Fruit fly (Drosophila melanogaster) whole organism, embryonic: ENCODE data around the gene CG43731.

Experiments
- ATbp ChIP-seq: fragments of 200-800 bp; sonication (Bioruptor generic); optimal IDR thresholded peaks from 2 replicates; lab custom pipeline; 2017; ENCODE audit warnings: missing biosample characterization, mild to moderate bottlenecking, missing genetic modification characterization, missing genetic modification reagents
- Asciz ChIP-seq: fragments of 200-800 bp; sonication (Bioruptor generic); optimal IDR thresholded peaks from 2 replicates; lab custom pipeline; 2017; ENCODE audit warnings: missing biosample characterization, mild to moderate bottlenecking, missing genetic modification characterization, missing genetic modification reagents
- Atf-2 ChIP-seq: fragments of 200-800 bp; sonication (Bioruptor generic); optimal IDR thresholded peaks from 2 replicates; lab custom pipeline; 2016; ENCODE audit warnings: missing biosample characterization, missing genetic modification characterization
- Bgb ChIP-seq: fragments of 200-800 bp; sonication (Bioruptor generic); IDR thresholded peaks from 2 replicates; pipeline ENCODE4 v1.3.6; 2022; ENCODE audit warnings: missing biosample characterization, missing genetic modification characterization; ENCODE audit not compliant: partially characterized antibody
- CG10959 ChIP-seq: fragments of 200-800 bp; sonication (Bioruptor generic); IDR thresholded peaks from 2 replicates; pipeline ENCODE4 v1.3.6; 2022; ENCODE audit warnings: missing biosample characterization, missing genetic modification characterization
- CG11695 ChIP-seq: fragments of 200-800 bp; sonication (Bioruptor generic); IDR thresholded peaks from 3 replicates; pipeline ENCODE4 v1.3.6; 2022; ENCODE audit warnings: missing biosample characterization, missing genetic modification characterization
- CG14710 ChIP-seq: fragments of 200-800 bp; sonication (Bioruptor generic); optimal IDR thresholded peaks from 3 replicates; lab custom pipeline; 2019; ENCODE audit warnings: missing biosample characterization, mild to moderate bottlenecking, missing genetic modification characterization, moderate library complexity
- CG15696 ChIP-seq: fragments of 200-800 bp; sonication (Bioruptor generic); optimal IDR thresholded peaks from 2 replicates; lab custom pipeline; 2019; ENCODE audit warnings: missing biosample characterization, mild to moderate bottlenecking, missing genetic modification characterization, moderate library complexity
- CG1602 ChIP-seq: fragments of 200-800 bp; sonication (Bioruptor generic); optimal IDR thresholded peaks from 3 replicates; lab custom pipeline; 2016; ENCODE audit warnings: missing biosample characterization, missing genetic modification characterization
- CG17912 ChIP-seq: fragments of 200-800 bp; sonication (Bioruptor generic); optimal IDR thresholded peaks from 2 replicates; lab custom pipeline; 2018; ENCODE audit warnings: missing biosample characterization, mild to moderate bottlenecking, missing genetic modification characterization
- CG18476 ChIP-seq: fragments of 200-800 bp; sonication (Bioruptor generic); optimal IDR thresholded peaks from 2 replicates; lab custom pipeline; 2016; ENCODE audit warnings: missing biosample characterization, mild to moderate bottlenecking, missing genetic modification characterization
- CG2116 ChIP-seq: fragments of 200-800 bp; sonication (Bioruptor generic); optimal IDR thresholded peaks from 3 replicates; lab custom pipeline; 2018; ENCODE audit warnings: missing biosample characterization, mild to moderate bottlenecking, missing genetic modification characterization
- CG2199 ChIP-seq: fragments of 200-800 bp; sonication (Bioruptor generic); IDR thresholded peaks from 3 replicates; pipeline ENCODE4 v1.3.6; 2022; ENCODE audit warnings: missing biosample characterization, missing genetic modification characterization
- CG2678 ChIP-seq: fragments of 200-800 bp; sonication (Bioruptor generic); optimal IDR thresholded peaks from 3 replicates; lab custom pipeline; 2019; ENCODE audit warnings: missing biosample characterization, mild to moderate bottlenecking, missing genetic modification characterization, moderate library complexity
- CG2875 ChIP-seq: fragments of 200-800 bp; sonication (Bioruptor generic); optimal IDR thresholded peaks from 2 replicates; lab custom pipeline; 2017; ENCODE audit warnings: missing biosample characterization, mild to moderate bottlenecking, missing genetic modification characterization, missing genetic modification reagents
- CG31365 ChIP-seq: fragments of 200-800 bp; sonication (Bioruptor generic); optimal IDR thresholded peaks from 2 replicates; lab custom pipeline; 2018; ENCODE audit warnings: missing biosample characterization, mild to moderate bottlenecking, missing genetic modification characterization
- CG31388 ChIP-seq: fragments of 200-800 bp; sonication (Bioruptor generic); optimal IDR thresholded peaks from 2 replicates; lab custom pipeline; 2016; ENCODE audit warnings: missing biosample characterization, missing genetic modification characterization
- CG31441 ChIP-seq: fragments of 200-800 bp; sonication (Bioruptor generic); IDR thresholded peaks from 2 replicates; pipeline ENCODE4 v1.3.6; 2022; ENCODE audit warnings: missing biosample characterization, missing genetic modification characterization
- CG3726 ChIP-seq: fragments of 200-800 bp; sonication (Bioruptor generic); IDR thresholded peaks from 3 replicates; pipeline ENCODE4, ENCODE4 v1.3.6; 2022; ENCODE audit warnings: missing biosample characterization, missing genetic modification characterization
- CG4617 ChIP-seq: fragments of 200-800 bp; sonication (Bioruptor generic); optimal IDR thresholded peaks from 3 replicates; lab custom pipeline; 2016; ENCODE audit warnings: missing biosample characterization, missing genetic modification characterization, borderline replicate concordance
- CG4707 ChIP-seq: fragments of 200-800 bp; sonication (Bioruptor generic); optimal IDR thresholded peaks from 2 replicates; lab custom pipeline; 2018; ENCODE audit warnings: missing biosample characterization, mild to moderate bottlenecking, missing genetic modification characterization, moderate library complexity
- CG6791 ChIP-seq: fragments of 200-800 bp; sonication (Bioruptor generic); IDR thresholded peaks from 3 replicates; pipeline ENCODE4 v1.3.6; 2022; ENCODE audit warnings: missing biosample characterization, missing genetic modification characterization; ENCODE audit not compliant: partially characterized antibody
- CG7963 ChIP-seq: fragments of 200-800 bp; sonication (Bioruptor generic); IDR thresholded peaks from 3 replicates; pipeline ENCODE4 v1.3.6; 2022; ENCODE audit warnings: missing biosample characterization, missing genetic modification characterization; ENCODE audit not compliant: partially characterized antibody
- CG8478 ChIP-seq: fragments of >200 bp; optimal IDR thresholded peaks from 2 replicates; lab custom pipeline; 2018
- Camta ChIP-seq: fragments of 200-800 bp; sonication (Bioruptor generic); optimal IDR thresholded peaks from 2 replicates; lab custom pipeline; 2016; ENCODE audit warnings: missing biosample characterization, missing genetic modification characterization
- Dll ChIP-seq: fragments of 200-800 bp; sonication (Bioruptor generic); IDR thresholded peaks from 4 replicates; pipeline ENCODE4 v1.3.6; 2022; ENCODE audit warnings: missing biosample characterization, missing genetic modification characterization; ENCODE audit not compliant: partially characterized antibody
- E2f2 ChIP-seq: fragments of 200-800 bp; sonication (Bioruptor generic); IDR thresholded peaks from 2 replicates; pipeline ENCODE4 v1.3.6; 2022; ENCODE audit warnings: missing biosample characterization, missing genetic modification characterization
- ERR ChIP-seq: fragments of 200-800 bp; sonication (Bioruptor generic); optimal IDR thresholded peaks from 2 replicates; lab custom pipeline; 2016; ENCODE audit warnings: missing biosample characterization, missing genetic modification characterization
- Ets97D ChIP-seq: fragments of 200-800 bp; sonication (Bioruptor generic); optimal IDR thresholded peaks from 3 replicates; lab custom pipeline; 2016; ENCODE audit warnings: missing biosample characterization, missing genetic modification characterization
- Meics ChIP-seq: fragments of 200-800 bp; sonication (Bioruptor generic); optimal IDR thresholded peaks from 2 replicates; lab custom pipeline; 2017; ENCODE audit warnings: missing biosample characterization, mild to moderate bottlenecking, missing genetic modification characterization
- Ravus ChIP-seq: fragments of 200-800 bp; sonication (Bioruptor generic); IDR thresholded peaks from 2 replicates; pipeline ENCODE4 v1.3.6; 2022; ENCODE audit warnings: missing biosample characterization, missing genetic modification characterization
- Trl ChIP-seq, 3 experiments: fragments of >200 bp in 2 of 3; fragments of 200-800 bp in 1 of 3; sonication (Bioruptor generic) in 1 of 3; optimal IDR thresholded peaks; 2 replicates in 1 of 3; 3 replicates in 2 of 3; lab custom pipeline; 2016 to 2017; ENCODE audit warnings: missing biosample characterization in 1 of 3, missing genetic modification characterization in 1 of 3
- abd-A ChIP-seq: fragments of 200-800 bp; sonication (Bioruptor generic); optimal IDR thresholded peaks from 3 replicates; lab custom pipeline; 2019; ENCODE audit warnings: missing biosample characterization, mild to moderate bottlenecking, missing genetic modification characterization, moderate library complexity
- bcd ChIP-seq: fragments of 200-800 bp; sonication (Bioruptor generic); optimal IDR thresholded peaks from 2 replicates; lab custom pipeline; 2017; ENCODE audit warnings: missing biosample characterization, mild to moderate bottlenecking, missing genetic modification characterization
- crol ChIP-seq: fragments of 200-800 bp; sonication (Bioruptor generic); IDR thresholded peaks from 2 replicates; pipeline ENCODE4 v1.3.6; 2022; ENCODE audit warnings: missing biosample characterization, missing genetic modification characterization
- crp ChIP-seq, 2 experiments: fragments of 200-800 bp; sonication (Bioruptor generic); optimal IDR thresholded peaks; 2 replicates in 1 of 2; 3 replicates in 1 of 2; lab custom pipeline; 2017; ENCODE audit warnings: missing biosample characterization in 2 of 2, missing genetic modification characterization in 2 of 2, mild to moderate bottlenecking in 1 of 2, moderate library complexity in 1 of 2
- dm ChIP-seq: fragments of 200-800 bp; sonication (Bioruptor generic); optimal IDR thresholded peaks from 3 replicates; lab custom pipeline; 2016; ENCODE audit warnings: missing biosample characterization, missing genetic modification characterization
- gcm2 ChIP-seq: fragments of 200-800 bp; sonication (Bioruptor generic); optimal IDR thresholded peaks from 2 replicates; lab custom pipeline; 2016; ENCODE audit warnings: missing biosample characterization, missing genetic modification characterization
- grau ChIP-seq: fragments of 200-800 bp; optimal IDR thresholded peaks from 3 replicates; lab custom pipeline; 2019; ENCODE audit warnings: missing biosample characterization, mild to moderate bottlenecking, missing genetic modification characterization, moderate library complexity
- knrl ChIP-seq: fragments of 200-800 bp; sonication (Bioruptor generic); IDR thresholded peaks from 3 replicates; pipeline ENCODE4 v1.3.6; 2022; ENCODE audit warnings: missing biosample characterization, missing genetic modification characterization; ENCODE audit not compliant: partially characterized antibody
- mam ChIP-seq: fragments of 200-800 bp; sonication (Bioruptor generic); optimal IDR thresholded peaks from 3 replicates; lab custom pipeline; 2016; ENCODE audit warnings: missing biosample characterization, missing genetic modification characterization
- pb ChIP-seq: fragments of 200-800 bp; sonication (Bioruptor generic); optimal IDR thresholded peaks from 3 replicates; lab custom pipeline; 2016; ENCODE audit warnings: missing biosample characterization, missing genetic modification characterization
- schlank ChIP-seq: fragments of 200-800 bp; sonication (Bioruptor generic); optimal IDR thresholded peaks from 2 replicates; lab custom pipeline; 2018; ENCODE audit warnings: missing biosample characterization, mild to moderate bottlenecking, missing genetic modification characterization
- sisA ChIP-seq: fragments of 200-800 bp; sonication (Bioruptor generic); IDR thresholded peaks from 2 replicates; pipeline ENCODE4 v1.3.6; 2022; ENCODE audit warnings: missing biosample characterization, missing genetic modification characterization
- slp2 ChIP-seq: fragments of 200-800 bp; sonication (Bioruptor generic); optimal IDR thresholded peaks from 2 replicates; lab custom pipeline; 2016; ENCODE audit warnings: missing biosample characterization, missing genetic modification characterization
- tll ChIP-seq, 2 experiments: fragments of 200-800 bp in 1 of 2; fragments of >200 bp in 1 of 2; sonication (Bioruptor generic) in 1 of 2; optimal IDR thresholded peaks; 2 replicates each; lab custom pipeline; 2017 to 2019; ENCODE audit warnings: missing biosample characterization in 2 of 2, missing genetic modification characterization in 2 of 2, mild to moderate bottlenecking in 1 of 2, moderate library complexity in 1 of 2
- tx ChIP-seq: fragments of 200-800 bp; sonication (Bioruptor generic); optimal IDR thresholded peaks from 2 replicates; lab custom pipeline; 2016; ENCODE audit warnings: missing biosample characterization, missing genetic modification characterization
- unc-4 ChIP-seq: fragments of 200-800 bp; sonication (Bioruptor generic); IDR thresholded peaks from 2 replicates; pipeline ENCODE4 v1.3.6; 2022; ENCODE audit warnings: missing biosample characterization, missing genetic modification characterization; ENCODE audit not compliant: partially characterized antibody
- zen2 ChIP-seq: fragments of 200-800 bp; sonication (Bioruptor generic); IDR thresholded peaks from 3 replicates; pipeline ENCODE4 v1.3.6; 2022; ENCODE audit warnings: missing biosample characterization, missing genetic modification characterization; ENCODE audit not compliant: partially characterized antibody

CG43731 gene

dm6 chr2L:19063090-19063692, 38.7 kb upstream of the CG43731 start, which contains the start of gene Dus4 (continued):
- TF ChIP-seq tll (GFP tag; optimal IDR thresholded peaks at IDR 0.05; lab: Kevin White, UChicago) (no peak), CG3726 (GFP tag; lab: Robert Waterston, UW) (no peak), CG18476 (GFP tag; lab: Kevin White, UChicago) (no peak), Camta (GFP tag; lab: Kevin White, UChicago) (no peak), CG31388 (GFP tag; lab: Kevin White, UChicago) (no peak), CG4707 (GFP tag; lab: Kevin White, UChicago) (no peak), CG1602 (GFP tag; lab: Kevin White, UChicago) (no peak), CG2875 (no peak), Ravus (no peak), Meics (no peak), sisA (no peak), CG2116 (GFP tag; lab: Kevin White, UChicago) (peak; percentile 59), grau (tag; lab: Kevin White, UChicago) (no peak), CG17912 (GFP tag; lab: Kevin White, UChicago) (no peak), CG11695 (GFP tag; lab: Robert Waterston, UW) (no peak), Trl (optimal IDR thresholded peaks at IDR 0.05; lab: Kevin White, UChicago) (no peak), Trl (GFP tag; optimal IDR thresholded peaks at IDR 0.05; lab: Kevin White, UChicago) (no peak), zen2 (GFP tag; lab: Robert Waterston, UW) (peak; percentile 97), Bgb (GFP tag; lab: Robert Waterston, UW) (peak; percentile 87), knrl (GFP tag; lab: Robert Waterston, UW) (peak; percentile 56; the same call in 2 of the 3 replicates), CG6791 (GFP tag; lab: Robert Waterston, UW) (peak; percentile 92), abd-A (tag; lab: Kevin White, UChicago) (no peak), CG7963 (GFP tag; lab: Robert Waterston, UW) (peak; percentile 94), CG14710 (tag; lab: Kevin White, UChicago) (no peak), pb (GFP tag; lab: Kevin White, UChicago) (no peak), crol (GFP tag; lab: Robert Waterston, UW) (no peak), schlank (tag; lab: Kevin White, UChicago) (no peak), dm (GFP tag; lab: Kevin White, UChicago) (peak; percentile 44), ERR (no peak), CG15696 (tag; lab: Kevin White, UChicago) (no peak), Asciz (no peak), CG2678 (tag; lab: Kevin White, UChicago) (no peak), mam (GFP tag; lab: Kevin White, UChicago) (no peak), CG10959 (no peak), CG4617 (GFP tag; lab: Kevin White, UChicago) (no peak), Dll (peak; percentile 83), bcd (no peak), Atf-2 (GFP tag; lab: Kevin White, UChicago) (no peak), Ets97D (no peak), gcm2 (no peak), CG31441 (no peak), CG8478 (lab: Kevin White, UChicago) (no peak), ATbp (GFP tag; lab: Kevin White, UChicago) (no peak), tx (GFP tag; lab: Kevin White, UChicago) (no peak), CG31365 (tag; lab: Kevin White, UChicago) (no peak), crp (GFP tag; optimal IDR thresholded peaks at IDR 0.05; lab: Kevin White, UChicago) (no peak), CG2199 (GFP tag; lab: Robert Waterston, UW) (no peak), E2f2 (GFP tag; lab: Robert Waterston, UW) (peak; percentile 57), slp2 (GFP tag; lab: Kevin White, UChicago) (no peak), unc-4 (GFP tag; lab: Robert Waterston, UW) (peak; percentile 70)
